Worm (Caenorhabditis elegans) whole organism, L4 larva: Measurements from ENCODE around the gene F54F7.9.

ENCODE experiments used
- F37D6.2 ChIP-seq: sonication (generic microtip); optimal IDR thresholded peaks from 2 replicates; lab custom pipeline; 2016; ENCODE audit warnings: mild to moderate bottlenecking, missing genetic modification characterization, missing compliant biosample characterization
- T20F7.1 ChIP-seq: fragments of 200-800 bp; sonication (Bioruptor generic); optimal IDR thresholded peaks from 2 replicates; lab custom pipeline; 2018; ENCODE audit warnings: mild to moderate bottlenecking, missing genetic modification characterization, missing compliant biosample characterization
- T26A8.4 ChIP-seq: fragments of 200-800 bp; sonication (Bioruptor generic); IDR thresholded peaks from 2 replicates; pipeline ENCODE4 v1.3.6; 2022; ENCODE audit warnings: missing genetic modification characterization, missing compliant biosample characterization
- Y105C5A.15 ChIP-seq: fragments of 200-800 bp; sonication (Bioruptor generic); IDR thresholded peaks from 2 replicates; pipeline ENCODE4 v1.3.6; 2022; ENCODE audit warnings: missing genetic modification characterization, missing compliant biosample characterization
- Y5F2A.4 ChIP-seq: fragments of 200-800 bp; sonication (Bioruptor generic); optimal IDR thresholded peaks from 2 replicates; lab custom pipeline; 2018; ENCODE audit warnings: mild to moderate bottlenecking, missing genetic modification characterization, missing compliant biosample characterization
- ZK546.5 ChIP-seq, 2 experiments: sonication (generic microtip); optimal IDR thresholded peaks; 2 replicates each; lab custom pipeline; 2017; ENCODE audit warnings: missing biosample characterization in 2 of 2, missing genetic modification characterization in 2 of 2
- aha-1 ChIP-seq: fragments of 150-350 bp; peaks from one replicate; lab custom pipeline; 2014; ENCODE audit warnings: missing biosample characterization, missing genetic modification characterization
- aly-2 ChIP-seq: sonication (generic microtip); optimal IDR thresholded peaks from 2 replicates; lab custom pipeline; 2018; ENCODE audit warnings: missing biosample characterization, missing genetic modification characterization
- attf-4 ChIP-seq: sonication (generic microtip); optimal IDR thresholded peaks from 3 replicates; lab custom pipeline; 2017; ENCODE audit warnings: missing biosample characterization, missing genetic modification characterization
- ceh-20 ChIP-seq: fragments of 200-800 bp; sonication (Bioruptor generic); IDR thresholded peaks from 2 replicates; pipeline ENCODE4 v1.3.6; 2022; ENCODE audit warnings: missing genetic modification reagents, missing genetic modification characterization, missing compliant biosample characterization
- ceh-32 ChIP-seq: sonication (generic microtip); optimal IDR thresholded peaks from 2 replicates; lab custom pipeline; 2016; ENCODE audit warnings: mild to moderate bottlenecking, missing genetic modification characterization, missing compliant biosample characterization; ENCODE audit not compliant: poor library complexity
- ceh-82 ChIP-seq: sonication (generic microtip); optimal IDR thresholded peaks from 2 replicates; lab custom pipeline; 2017; ENCODE audit warnings: missing biosample characterization, missing genetic modification characterization
- daf-12 ChIP-seq: fragments of 150-350 bp; optimal IDR thresholded peaks from 2 replicates; lab custom pipeline; 2014; ENCODE audit warnings: missing biosample characterization, missing genetic modification reagents, missing genetic modification characterization
- daf-19 ChIP-seq: fragments of 200-800 bp; sonication (Bioruptor generic); conservative IDR thresholded peaks from 2 replicates; pipeline ENCODE4 v1.3.6; 2022; ENCODE audit warnings: missing genetic modification characterization, missing compliant biosample characterization
- fkh-10 ChIP-seq: fragments of 150-350 bp; optimal IDR thresholded peaks from 2 replicates; lab custom pipeline; 2014; ENCODE audit warnings: missing biosample characterization, missing genetic modification reagents, missing genetic modification characterization
- hlh-11 ChIP-seq: fragments of 200-800 bp; sonication (Bioruptor generic); optimal IDR thresholded peaks from 2 replicates; lab custom pipeline; 2018; ENCODE audit warnings: mild to moderate bottlenecking, missing genetic modification characterization, missing compliant biosample characterization
- lim-7 ChIP-seq: fragments of 200-800 bp; sonication (Bioruptor generic); IDR thresholded peaks from 2 replicates; pipeline ENCODE4 v1.3.6; 2022; ENCODE audit warnings: missing genetic modification characterization, missing compliant biosample characterization
- lin-13 ChIP-seq: fragments of 150-350 bp; optimal IDR thresholded peaks from 2 replicates; lab custom pipeline; 2014; ENCODE audit warnings: missing biosample characterization, missing genetic modification reagents, missing genetic modification characterization
- lin-38 ChIP-seq: fragments of 200-800 bp; sonication (Bioruptor generic); IDR thresholded peaks from 2 replicates; pipeline ENCODE4 v1.3.6; 2022; ENCODE audit warnings: missing genetic modification reagents, missing genetic modification characterization, missing compliant biosample characterization
- lir-3 ChIP-seq: sonication (generic microtip); optimal IDR thresholded peaks from 2 replicates; lab custom pipeline; 2016; ENCODE audit warnings: mild to moderate bottlenecking, missing genetic modification characterization, missing compliant biosample characterization
- madf-5 ChIP-seq, 2 experiments: fragments of 200-800 bp; sonication (Bioruptor generic); IDR thresholded peaks; 2 replicates each; pipeline ENCODE4 v1.3.6; 2022; ENCODE audit warnings: missing compliant biosample characterization in 2 of 2, missing genetic modification characterization in 2 of 2
- mxl-2 ChIP-seq: fragments of 200-800 bp; sonication (Bioruptor generic); conservative IDR thresholded peaks from 2 replicates; pipeline ENCODE4 v1.3.6; 2022; ENCODE audit warnings: missing genetic modification reagents, missing genetic modification characterization, missing compliant biosample characterization
- nhr-10 ChIP-seq: fragments of 150-350 bp; optimal IDR thresholded peaks from 2 replicates; lab custom pipeline; 2014; ENCODE audit warnings: missing biosample characterization, missing genetic modification characterization
- nhr-102 ChIP-seq: sonication (generic microtip); optimal IDR thresholded peaks from 2 replicates; lab custom pipeline; 2016; ENCODE audit warnings: mild to moderate bottlenecking, missing genetic modification characterization, moderate library complexity, missing compliant biosample characterization
- nhr-6 ChIP-seq: fragments of 150-350 bp; optimal IDR thresholded peaks from 2 replicates; lab custom pipeline; 2014; ENCODE audit warnings: missing biosample characterization, missing genetic modification characterization
- rbr-2 ChIP-seq: sonication (generic microtip); optimal IDR thresholded peaks from 2 replicates; lab custom pipeline; 2016; ENCODE audit warnings: missing genotype, missing genetic modification characterization, missing compliant biosample characterization
- sdz-12 ChIP-seq: fragments of 200-800 bp; sonication (Bioruptor generic); optimal IDR thresholded peaks from 2 replicates; lab custom pipeline; 2018; ENCODE audit warnings: mild to moderate bottlenecking, missing genetic modification characterization, missing compliant biosample characterization
- spr-3 ChIP-seq: fragments of 200-800 bp; sonication (Bioruptor generic); optimal IDR thresholded peaks from 2 replicates; lab custom pipeline; 2018; ENCODE audit warnings: mild to moderate bottlenecking, missing genetic modification characterization, missing compliant biosample characterization
- tag-97 ChIP-seq: fragments of 200-800 bp; sonication (Bioruptor generic); IDR thresholded peaks from 2 replicates; pipeline ENCODE4 v1.3.6; 2022; ENCODE audit warnings: missing genetic modification characterization, missing compliant biosample characterization
- unc-39 ChIP-seq: sonication (generic microtip); optimal IDR thresholded peaks from 2 replicates; lab custom pipeline; 2017; ENCODE audit warnings: missing biosample characterization, missing genetic modification characterization
- unc-62 ChIP-seq, 3 experiments: fragments of 150-350 bp in 1 of 3; sonication (generic microtip); optimal IDR thresholded peaks in 2 of 3; peaks in 1 of 3; 1 replicate in 1 of 3; 2 replicates in 2 of 3; lab custom pipeline; 2014 to 2017; ENCODE audit warnings: missing biosample characterization in 3 of 3, missing genetic modification characterization in 3 of 3, missing genetic modification reagents in 3 of 3, missing genotype in 1 of 3
- zip-2 ChIP-seq: fragments of 150-350 bp; optimal IDR thresholded peaks from 2 replicates; lab custom pipeline; 2014; ENCODE audit warnings: missing biosample characterization, missing genetic modification characterization

F54F7.9 gene

DNA sequence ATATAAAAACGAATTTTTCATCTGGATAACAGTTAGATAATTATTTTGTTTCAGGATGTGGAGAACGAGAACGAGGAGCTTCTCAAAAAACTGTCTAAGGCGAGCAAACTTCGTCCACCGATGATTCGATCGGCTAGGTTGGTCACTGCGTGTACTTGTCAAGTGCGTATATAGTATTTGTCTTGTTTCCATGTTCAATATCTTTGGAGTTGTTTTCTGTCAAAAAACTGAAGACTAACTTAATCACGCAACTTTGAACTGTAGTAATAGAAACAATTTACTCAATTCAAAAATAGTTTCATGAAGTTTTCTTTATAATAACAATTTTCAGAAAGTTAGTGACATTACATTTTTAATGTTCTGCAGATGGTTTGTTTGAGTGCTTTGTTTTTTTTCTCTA, 19.9 kb downstream of the F54F7.9 start:
- TF ChIP-seq unc-62 (GFP tag; optimal IDR thresholded peaks at IDR 0.05 in 1 of 2; lab: Kevin White, UChicago) (peak in 1 of 2 experiments; percentile 92), unc-62 (tag; optimal IDR thresholded peaks at IDR 0.05; lab: Kevin White, UChicago) (no peak), ceh-20 (GFP tag; lab: Robert Waterston, UW) (no peak)
- TF ChIP-seq, all 104 proteins: peak for 1

DNA sequence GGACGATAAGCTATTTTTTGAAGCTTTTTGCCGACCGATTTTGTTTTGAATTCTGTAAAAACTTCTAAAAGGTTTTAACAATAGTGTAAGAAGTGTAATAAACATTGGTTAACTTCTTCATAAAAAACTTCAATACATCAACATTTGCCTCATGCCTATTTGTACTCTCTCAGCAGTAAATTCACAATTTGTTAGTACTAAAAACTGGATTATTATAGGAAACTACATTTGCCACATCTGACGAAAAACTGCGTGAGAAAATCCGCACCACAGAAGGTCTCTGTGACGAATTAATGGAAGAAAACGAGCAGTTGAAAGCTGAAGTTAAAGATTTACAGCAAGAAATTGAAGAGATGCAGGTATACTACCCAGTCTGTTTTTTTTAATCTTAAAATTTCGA, 21.0 kb downstream of the F54F7.9 start:
- peak; percentile 91 for TF ChIP-seq aha-1 (tag; lab: Kevin White, UChicago)
- no peak for TF ChIP-seq Y5F2A.4
- TF ChIP-seq spr-3 (GFP tag; lab: Kevin White, UChicago) = no peak
- TF ChIP-seq lin-38 (GFP tag; lab: Robert Waterston, UW) = no peak
- TF ChIP-seq zip-2 = no peak
- TF ChIP-seq sdz-12 (GFP tag; lab: Kevin White, UChicago) = no peak
- TF ChIP-seq tag-97 (GFP tag; lab: Robert Waterston, UW) = no peak
- no peak for TF ChIP-seq rbr-2 (tag; lab: Kevin White, UChicago)
- no peak for TF ChIP-seq lir-3
- peak in 1 of 2 experiments; percentile 21 for TF ChIP-seq unc-62 (GFP tag; optimal IDR thresholded peaks at IDR 0.05 in 1 of 2; lab: Kevin White, UChicago)
- TF ChIP-seq unc-62 (tag; optimal IDR thresholded peaks at IDR 0.05; lab: Kevin White, UChicago) = no peak

DNA sequence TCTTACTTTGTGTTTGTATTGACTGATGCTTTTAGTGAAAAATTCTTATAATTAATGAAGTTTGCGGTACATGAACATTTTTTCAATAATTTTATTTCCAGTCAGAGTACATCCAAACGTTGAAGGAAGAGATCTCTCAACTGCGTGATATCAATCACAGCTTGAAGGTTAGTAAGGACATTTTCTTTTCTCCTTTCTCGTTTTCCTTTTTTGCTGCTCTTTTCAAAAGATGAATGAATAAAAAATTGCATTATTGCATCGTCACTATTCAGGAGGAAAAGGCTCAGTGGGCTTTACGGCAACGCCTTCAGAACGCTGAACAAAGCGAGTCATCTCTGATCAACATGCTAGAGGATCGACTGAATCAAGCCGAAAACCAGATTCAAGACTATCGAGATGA, 21.6 kb downstream of the F54F7.9 start:
- peak; percentile 61 for TF ChIP-seq fkh-10 (GFP tag; lab: Kevin White, UChicago)
- no peak for TF ChIP-seq daf-19 (GFP tag; lab: Robert Waterston, UW)
- TF ChIP-seq aha-1 (tag; lab: Kevin White, UChicago) = peak; percentile 14
- TF ChIP-seq madf-5 (GFP tag; IDR thresholded peaks at IDR 0.05; lab: Robert Waterston, UW) = no peak
- TF ChIP-seq F37D6.2 (tag; lab: Kevin White, UChicago) = no peak

DNA sequence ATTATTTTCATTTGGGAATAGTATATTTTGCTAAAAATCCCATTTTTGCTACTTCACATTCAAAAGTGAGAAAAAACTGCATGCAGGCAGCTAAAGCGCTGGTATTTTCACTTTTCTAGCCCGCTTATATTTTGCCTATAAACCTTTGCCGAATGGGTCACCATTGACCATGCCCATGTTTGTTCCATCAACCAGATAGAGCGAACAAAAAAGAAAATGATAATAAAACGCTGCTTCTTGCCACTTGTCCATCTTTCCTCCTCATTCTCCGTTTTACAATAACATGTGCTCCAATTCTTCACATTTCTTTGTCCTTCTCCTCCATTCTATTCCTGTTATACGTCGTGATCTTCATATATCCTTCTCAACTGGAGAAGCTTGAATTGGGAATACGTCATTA, 24.8 kb downstream of the F54F7.9 start, which contains the start of gene tag-241:
TSS of gene tag-241 (plus strand) at position 301 of the 400 bp plus-strand sequence.
- TF ChIP-seq ceh-82 (tag; lab: Kevin White, UChicago) (no peak), mxl-2 (GFP tag; lab: Robert Waterston, UW) (no peak), nhr-6 (no peak), madf-5 (GFP tag; IDR thresholded peaks at IDR 0.05; lab: Robert Waterston, UW) (no peak), lin-13 (no peak), Y105C5A.15 (GFP tag; lab: Robert Waterston, UW) (no peak), F37D6.2 (tag; lab: Kevin White, UChicago) (no peak), spr-3 (GFP tag; lab: Kevin White, UChicago) (no peak), nhr-102 (tag; lab: Kevin White, UChicago) (no peak), nhr-10 (no peak), Y5F2A.4 (no peak), daf-12 (tag; lab: Kevin White, UChicago) (no peak), lim-7 (no peak), attf-4 (tag; lab: Kevin White, UChicago) (no peak), ZK546.5 (tag; optimal IDR thresholded peaks at IDR 0.05; lab: Kevin White, UChicago) (no peak), aly-2 (no peak), T20F7.1 (GFP tag; lab: Kevin White, UChicago) (no peak), ceh-32 (tag; lab: Kevin White, UChicago) (no peak), unc-39 (tag; lab: Kevin White, UChicago) (no peak), hlh-11 (tag; lab: Kevin White, UChicago) (no peak)

DNA sequence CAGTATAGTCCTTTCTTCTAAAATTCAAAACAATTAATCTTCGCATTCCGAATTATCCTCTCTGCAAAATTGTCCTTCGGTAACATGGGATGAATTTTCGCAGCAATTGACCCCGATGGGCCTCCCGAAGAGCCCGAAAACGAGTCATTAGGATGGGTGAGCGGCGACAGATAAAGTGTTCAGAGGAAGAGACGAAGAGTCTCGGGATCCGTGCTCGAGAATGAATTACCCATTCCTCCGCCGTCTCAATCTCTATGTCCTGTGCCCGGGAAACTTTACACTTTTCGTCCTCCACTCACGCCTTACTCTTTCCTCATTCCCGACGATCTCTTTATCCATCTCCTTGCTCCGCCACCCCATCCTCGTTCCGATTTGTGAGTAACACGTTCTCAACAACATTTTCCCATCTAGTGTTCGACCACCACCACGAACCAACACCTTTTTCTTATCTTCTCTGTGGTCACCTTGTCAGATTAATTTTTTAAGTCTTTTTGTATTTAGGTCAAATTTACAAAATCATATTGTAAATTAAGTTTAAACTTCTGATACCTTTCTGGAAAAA, 27.3 kb downstream of the F54F7.9 start:
- peak in 1 of 2 experiments; percentile 94 for TF ChIP-seq unc-62 (GFP tag; optimal IDR thresholded peaks at IDR 0.05 in 1 of 2; lab: Kevin White, UChicago)
- no peak for TF ChIP-seq unc-62 (tag; optimal IDR thresholded peaks at IDR 0.05; lab: Kevin White, UChicago)
- TF ChIP-seq hlh-11 (tag; lab: Kevin White, UChicago) = peak; percentile 19
- no peak for TF ChIP-seq T26A8.4 (GFP tag; lab: Robert Waterston, UW)
- peak; percentile 90 for TF ChIP-seq aha-1 (tag; lab: Kevin White, UChicago)
